Worm (Caenorhabditis elegans) whole organism, L4/young adult: ENCODE data around the gene C15H9.3.

Source experiments
- dao-5 ChIP-seq: sonication (generic microtip); optimal IDR thresholded peaks from 2 replicates; lab custom pipeline; 2016; ENCODE audit warnings: missing genotype, missing genetic modification characterization, moderate library complexity, missing compliant biosample characterization
- him-1 ChIP-seq: sonication (generic microtip); optimal IDR thresholded peaks from 2 replicates; lab custom pipeline; 2016; ENCODE audit warnings: missing genotype, missing genetic modification reagents, missing genetic modification characterization, missing compliant biosample characterization

- TF ChIP-seq him-1 (tag; lab: Kevin White, UChicago): no peak
- no peak for TF ChIP-seq dao-5 (tag; lab: Kevin White, UChicago)
Observed at ce11 chrX:6122026-6122425, 6.4 kb downstream of the C15H9.3 start, which contains the start of gene nnt-1.
